Worm (Caenorhabditis elegans): ENCODE results near the gene C46C2.2.

The C46C2.2 gene

ce11 chrIV:9263812-9264320 is 46.3 kb downstream of the C46C2.2 start, which contains the start of gene flh-1:
TSS of gene flh-1 (minus strand) at chrIV:9264270.
- TF ChIP-seq hnd-1 (tag; optimal IDR thresholded peaks at IDR 0.05): no peak
- TF ChIP-seq sea-1 (GFP tag; conservative IDR thresholded peaks at IDR 0.05): peak; percentile 82
- TF ChIP-seq ceh-36 (tag; optimal IDR thresholded peaks at IDR 0.05): peak; percentile 70
- no peak for TF ChIP-seq ets-7 (tag; optimal IDR thresholded peaks at IDR 0.05)
- peak; percentile 47 for TF ChIP-seq aly-1 (tag; optimal IDR thresholded peaks at IDR 0.05)
- no peak for TF ChIP-seq tbx-37 (GFP tag; conservative IDR thresholded peaks at IDR 0.05)
- TF ChIP-seq hmg-4 (GFP tag; optimal IDR thresholded peaks at IDR 0.05): peak; percentile 86
- no peak for TF ChIP-seq B0310.2 (tag; optimal IDR thresholded peaks at IDR 0.05)
- TF ChIP-seq scrt-1 (GFP tag; IDR thresholded peaks at IDR 0.05): no peak
- peak; percentile 15 for TF ChIP-seq F13C5.2 (tag; optimal IDR thresholded peaks at IDR 0.05)
- no peak for TF ChIP-seq tra-4 (tag; optimal IDR thresholded peaks at IDR 0.05)

- TF ChIP-seq ceh-36 (tag; optimal IDR thresholded peaks at IDR 0.05): no peak
- TF ChIP-seq hnd-1 (tag; optimal IDR thresholded peaks at IDR 0.05): no peak
- TF ChIP-seq tbx-37 (GFP tag; conservative IDR thresholded peaks at IDR 0.05): no peak
- TF ChIP-seq hmg-4 (GFP tag; optimal IDR thresholded peaks at IDR 0.05): no peak
- no peak for TF ChIP-seq tra-4 (tag; optimal IDR thresholded peaks at IDR 0.05)
- TF ChIP-seq sea-1 (GFP tag; conservative IDR thresholded peaks at IDR 0.05): no peak
- TF ChIP-seq pes-1 (GFP tag; IDR thresholded peaks at IDR 0.05): no peak
- TF ChIP-seq ceh-13 (GFP tag; optimal IDR thresholded peaks at IDR 0.05): no peak
- TF ChIP-seq tbx-11 (GFP tag; IDR thresholded peaks at IDR 0.05): no peak
- TF ChIP-seq flt-1 (GFP tag; IDR thresholded peaks at IDR 0.05): no peak
- no peak for TF ChIP-seq hmbx-1 (tag; optimal IDR thresholded peaks at IDR 0.05)
Measured at ce11 chrIV:9264513-9264912, 47.0 kb downstream of the C46C2.2 start.

- TF ChIP-seq flt-1 (GFP tag; IDR thresholded peaks at IDR 0.05) (no peak), hmg-4 (GFP tag; optimal IDR thresholded peaks at IDR 0.05) (no peak), hmbx-1 (tag; optimal IDR thresholded peaks at IDR 0.05) (no peak), scrt-1 (GFP tag; IDR thresholded peaks at IDR 0.05) (no peak), ceh-13 (GFP tag; optimal IDR thresholded peaks at IDR 0.05) (no peak), aly-1 (tag; optimal IDR thresholded peaks at IDR 0.05) (no peak), tra-4 (tag; optimal IDR thresholded peaks at IDR 0.05) (no peak), tbx-11 (GFP tag; IDR thresholded peaks at IDR 0.05) (no peak), ama-1 (optimal IDR thresholded peaks at IDR 0.05) (no peak), B0310.2 (tag; optimal IDR thresholded peaks at IDR 0.05) (no peak), ceh-36 (tag; optimal IDR thresholded peaks at IDR 0.05) (no peak), sea-1 (GFP tag; conservative IDR thresholded peaks at IDR 0.05) (no peak), pes-1 (GFP tag; IDR thresholded peaks at IDR 0.05) (no peak), ets-7 (tag; optimal IDR thresholded peaks at IDR 0.05) (no peak)
Measured at ce11 chrIV:9266464-9266863, 48.9 kb downstream of the C46C2.2 start, which contains the start of gene Y11D7A.19. TSS of gene Y11D7A.19 (minus strand) at chrIV:9266564.

- TF ChIP-seq hmg-4 (GFP tag; optimal IDR thresholded peaks at IDR 0.05): peak; percentile 72
- TF ChIP-seq F13C5.2 (tag; optimal IDR thresholded peaks at IDR 0.05): no peak
- no peak for TF ChIP-seq ceh-36 (tag; optimal IDR thresholded peaks at IDR 0.05)
- no peak for TF ChIP-seq ama-1 (optimal IDR thresholded peaks at IDR 0.05)
- no peak for TF ChIP-seq B0310.2 (tag; optimal IDR thresholded peaks at IDR 0.05)
- TF ChIP-seq tra-4 (tag; optimal IDR thresholded peaks at IDR 0.05): no peak
- no peak for TF ChIP-seq ets-7 (tag; optimal IDR thresholded peaks at IDR 0.05)
- no peak for TF ChIP-seq scrt-1 (GFP tag; IDR thresholded peaks at IDR 0.05)
- TF ChIP-seq flt-1 (GFP tag; IDR thresholded peaks at IDR 0.05): no peak
- 0 out of 2 replicates have a peak, but pooled peaks have one; percentile 13 for TF ChIP-seq pes-1 (GFP tag; IDR thresholded peaks at IDR 0.05)
- no peak for TF ChIP-seq ceh-13 (GFP tag; optimal IDR thresholded peaks at IDR 0.05)
- TF ChIP-seq aly-1 (tag; optimal IDR thresholded peaks at IDR 0.05): no peak
- TF ChIP-seq tbx-37 (GFP tag; conservative IDR thresholded peaks at IDR 0.05): no peak
- TF ChIP-seq sea-1 (GFP tag; conservative IDR thresholded peaks at IDR 0.05): no peak
- no peak for TF ChIP-seq tbx-11 (GFP tag; IDR thresholded peaks at IDR 0.05)
- TF ChIP-seq hmbx-1 (tag; optimal IDR thresholded peaks at IDR 0.05): no peak
- no peak for TF ChIP-seq hnd-1 (tag; optimal IDR thresholded peaks at IDR 0.05)
Measured at ce11 chrIV:9267581-9267980, 50.1 kb downstream of the C46C2.2 start.

- peak; percentile 58 for TF ChIP-seq flt-1 (GFP tag; IDR thresholded peaks at IDR 0.05)
- TF ChIP-seq sea-1 (GFP tag; conservative IDR thresholded peaks at IDR 0.05): no peak; the same call in 1 of the 2 replicates
- TF ChIP-seq scrt-1 (GFP tag; IDR thresholded peaks at IDR 0.05): peak; percentile 67; the same call in 1 of the 2 replicates
- peak; percentile 77 for TF ChIP-seq aly-1 (tag; optimal IDR thresholded peaks at IDR 0.05)
Measured at ce11 chrIV:9268916-9269315, 51.4 kb downstream of the C46C2.2 start.

- no peak for TF ChIP-seq B0310.2 (tag; optimal IDR thresholded peaks at IDR 0.05)
- no peak for TF ChIP-seq flt-1 (GFP tag; IDR thresholded peaks at IDR 0.05)
- TF ChIP-seq ama-1 (optimal IDR thresholded peaks at IDR 0.05): no peak
- TF ChIP-seq aly-1 (tag; optimal IDR thresholded peaks at IDR 0.05): no peak
Measured at ce11 chrIV:9269796-9270195, 52.3 kb downstream of the C46C2.2 start, which contains the start of gene flh-3. TSS of gene flh-3 (plus strand) at chrIV:9270096.

All from whole organism, early embryonic.